Worm (Caenorhabditis elegans) whole organism, young adult: ENCODE results near the gene R05H11.2.

ENCODE experiments used
- Y53G8AR.9 ChIP-seq: fragments of 200-800 bp; sonication (Bioruptor generic); conservative IDR thresholded peaks from 2 replicates; pipeline ENCODE4 v1.3.6; 2022; ENCODE audit warnings: missing genetic modification reagents, missing genetic modification characterization, missing compliant biosample characterization
- dox-1 ChIP-seq: fragments of 200-800 bp; sonication (Bioruptor generic); IDR thresholded peaks from 2 replicates; pipeline ENCODE4 v1.3.6; 2022; ENCODE audit warnings: missing genetic modification reagents, missing genetic modification characterization, missing compliant biosample characterization
- fkh-3 ChIP-seq: sonication (generic microtip); optimal IDR thresholded peaks from 2 replicates; lab custom pipeline; 2016; ENCODE audit warnings: mild to moderate bottlenecking, missing genetic modification characterization, missing compliant biosample characterization
- hsf-1 ChIP-seq: fragments of 200-800 bp; sonication (Bioruptor generic); IDR thresholded peaks from 2 replicates; pipeline ENCODE4 v1.3.6; 2022; ENCODE audit warnings: missing genetic modification reagents, missing genetic modification characterization, missing compliant biosample characterization
- lin-26 ChIP-seq: fragments of 200-800 bp; sonication (Bioruptor generic); IDR thresholded peaks from 2 replicates; pipeline ENCODE4 v1.3.6; 2022; ENCODE audit warnings: missing genetic modification reagents, missing genetic modification characterization, missing compliant biosample characterization
- nfyb-1 ChIP-seq: fragments of 200-800 bp; sonication (Bioruptor generic); IDR thresholded peaks from 2 replicates; pipeline ENCODE4 v1.3.6; 2022; ENCODE audit warnings: missing genetic modification reagents, missing genetic modification characterization, missing compliant biosample characterization
- snpc-4 ChIP-seq, 5 experiments: fragments of 150-350 bp in 1 of 5; sonication (generic microtip) in 4 of 5; optimal IDR thresholded peaks; 2 replicates each; lab custom pipeline; 2014 to 2018; ENCODE audit warnings: missing genetic modification characterization in 5 of 5, missing biosample characterization in 3 of 5, antibody characterized with exemption in 2 of 5, mild to moderate bottlenecking in 2 of 5, missing compliant biosample characterization in 2 of 5, missing genotype in 2 of 5, moderate library complexity in 2 of 5, missing genetic modification reagents in 1 of 5
- ztf-25 ChIP-seq: fragments of 200-800 bp; sonication (Bioruptor generic); IDR thresholded peaks from 2 replicates; pipeline ENCODE4 v1.3.6; 2022; ENCODE audit warnings: missing genetic modification reagents, missing genetic modification characterization, missing compliant biosample characterization

DNA sequence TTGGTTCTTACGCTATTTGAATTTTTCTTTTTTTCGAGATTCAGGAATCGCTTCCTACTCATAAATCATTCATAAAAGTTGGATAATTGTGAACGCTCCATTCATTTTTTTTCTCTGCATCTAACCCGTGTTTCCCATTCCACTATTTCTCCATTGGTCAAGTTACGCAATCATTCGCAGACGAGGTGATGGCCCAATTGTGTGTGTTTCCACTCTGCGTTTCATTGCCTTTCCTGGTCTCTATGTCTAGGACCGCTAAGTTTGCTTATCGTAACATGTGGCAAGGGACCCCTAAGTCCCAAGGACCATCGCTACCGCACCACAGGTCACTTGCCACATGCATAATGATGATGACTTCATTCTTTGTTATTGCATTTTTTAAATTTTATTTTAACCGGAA lies 28.0 kb downstream of the R05H11.2 start:
- no peak for TF ChIP-seq hsf-1 (GFP tag; lab: Robert Waterston, UW)
- no peak for TF ChIP-seq lin-26
- no peak for TF ChIP-seq Y53G8AR.9 (GFP tag; lab: Robert Waterston, UW)
- TF ChIP-seq snpc-4 (GFP tag; optimal IDR thresholded peaks at IDR 0.05; lab: Kevin White, UChicago), result no peak
- no peak for TF ChIP-seq snpc-4 (tag; optimal IDR thresholded peaks at IDR 0.05; lab: Kevin White, UChicago)
- TF ChIP-seq ztf-25 (GFP tag; lab: Robert Waterston, UW), result no peak
- TF ChIP-seq dox-1 (GFP tag; lab: Robert Waterston, UW), result no peak
- no peak for TF ChIP-seq fkh-3
- no peak for TF ChIP-seq nfyb-1 (GFP tag; lab: Robert Waterston, UW)
